Worm (Caenorhabditis elegans) whole organism, L1 larva: ENCODE data around the gene F10C1.23.
A peak's percentile ranks its signal among the peaks of the same experiment; 100 is the strongest.

Source experiments
- C04F5.9 ChIP-seq: sonication (generic microtip); optimal IDR thresholded peaks from 2 replicates; lab custom pipeline; 2016; ENCODE audit warnings: missing genetic modification characterization, missing compliant biosample characterization
- C16A3.4 ChIP-seq: fragments of 150-350 bp; optimal IDR thresholded peaks from 2 replicates; lab custom pipeline; 2014; ENCODE audit warnings: missing biosample characterization, missing genetic modification characterization
- C34B4.2 ChIP-seq: sonication (generic microtip); optimal IDR thresholded peaks from 2 replicates; lab custom pipeline; 2017; ENCODE audit warnings: mild to moderate bottlenecking, missing genetic modification characterization, missing compliant biosample characterization
- alr-1 ChIP-seq: fragments of 200-800 bp; sonication (Bioruptor generic); optimal IDR thresholded peaks from 2 replicates; lab custom pipeline; 2018; ENCODE audit warnings: borderline replicate concordance, mild to moderate bottlenecking, missing genetic modification characterization, missing compliant biosample characterization
- blmp-1 ChIP-seq: fragments of 150-350 bp; optimal IDR thresholded peaks from 2 replicates; lab custom pipeline; 2014; ENCODE audit warnings: missing biosample characterization, missing genetic modification characterization
- ceh-8 ChIP-seq: fragments of 200-800 bp; sonication (Bioruptor generic); optimal IDR thresholded peaks from 2 replicates; lab custom pipeline; 2018; ENCODE audit warnings: mild to moderate bottlenecking, missing genetic modification characterization, moderate library complexity, missing compliant biosample characterization
- ceh-88 ChIP-seq: fragments of 200-800 bp; sonication (Bioruptor generic); IDR thresholded peaks from 2 replicates; pipeline ENCODE4 v1.3.6; 2022; ENCODE audit warnings: missing genetic modification characterization, missing compliant biosample characterization
- ceh-90 ChIP-seq: sonication (generic microtip); optimal IDR thresholded peaks from 2 replicates; lab custom pipeline; 2016; ENCODE audit warnings: missing genetic modification characterization, missing compliant biosample characterization
- dpl-1 ChIP-seq, 3 experiments: fragments of 150-350 bp in 2 of 3; sonication (generic microtip) in 1 of 3; optimal IDR thresholded peaks; 2 replicates each; lab custom pipeline; 2014 to 2017; ENCODE audit warnings: missing biosample characterization in 3 of 3, missing genetic modification characterization in 3 of 3, missing genetic modification reagents in 3 of 3
- dsc-1 ChIP-seq: sonication (generic microtip); optimal IDR thresholded peaks from 2 replicates; lab custom pipeline; 2016; ENCODE audit warnings: mild to moderate bottlenecking, missing genetic modification characterization, missing compliant biosample characterization
- efl-3 ChIP-seq: fragments of 200-800 bp; sonication (Bioruptor generic); optimal IDR thresholded peaks from 2 replicates; lab custom pipeline; 2018; ENCODE audit warnings: mild to moderate bottlenecking, missing genetic modification characterization, missing compliant biosample characterization
- egl-27 ChIP-seq, 2 experiments: fragments of 150-350 bp in 1 of 2; sonication (generic microtip); optimal IDR thresholded peaks; 3 replicates each; lab custom pipeline; 2017 to 2018; ENCODE audit warnings: missing biosample characterization in 2 of 2, missing genetic modification characterization in 2 of 2, missing genetic modification reagents in 2 of 2
- ets-5 ChIP-seq: fragments of 200-800 bp; sonication (Bioruptor generic); IDR thresholded peaks from 2 replicates; pipeline ENCODE4 v1.3.6; 2022; ENCODE audit warnings: missing genetic modification characterization, missing compliant biosample characterization
- fkh-10 ChIP-seq: sonication (generic microtip); optimal IDR thresholded peaks from 2 replicates; lab custom pipeline; 2017; ENCODE audit warnings: missing biosample characterization, missing genetic modification reagents, missing genetic modification characterization
- fos-1 ChIP-seq: fragments of 150-350 bp; optimal IDR thresholded peaks from 2 replicates; lab custom pipeline; 2014; ENCODE audit warnings: missing biosample characterization, missing genetic modification characterization
- grh-1 ChIP-seq: fragments of 200-800 bp; sonication (Bioruptor generic); IDR thresholded peaks from 2 replicates; pipeline ENCODE4 v1.3.6; 2022; ENCODE audit warnings: missing genetic modification reagents, missing genetic modification characterization, missing compliant biosample characterization
- hlh-17 ChIP-seq: fragments of 200-800 bp; sonication (Bioruptor generic); optimal IDR thresholded peaks from 2 replicates; lab custom pipeline; 2018; ENCODE audit warnings: missing genetic modification characterization, mild to moderate bottlenecking, missing compliant biosample characterization, moderate library complexity, borderline replicate concordance
- hlh-4 ChIP-seq: sonication (generic microtip); optimal IDR thresholded peaks from 2 replicates; lab custom pipeline; 2016; ENCODE audit warnings: mild to moderate bottlenecking, missing genetic modification characterization, missing compliant biosample characterization
- hpl-2 ChIP-seq: fragments of 150-350 bp; optimal IDR thresholded peaks from 2 replicates; lab custom pipeline; 2014; ENCODE audit warnings: missing biosample characterization, missing genetic modification reagents, missing genetic modification characterization
- irx-1 ChIP-seq: sonication (generic microtip); optimal IDR thresholded peaks from 2 replicates; lab custom pipeline; 2016; ENCODE audit warnings: missing genetic modification characterization, missing compliant biosample characterization
- isw-1 ChIP-seq: fragments of 200-800 bp; sonication (Bioruptor generic); IDR thresholded peaks from 2 replicates; pipeline ENCODE4 v1.3.6; 2022; ENCODE audit warnings: missing genetic modification characterization, missing compliant biosample characterization
- jun-1 ChIP-seq: fragments of 150-350 bp; optimal IDR thresholded peaks from 2 replicates; lab custom pipeline; 2014; ENCODE audit warnings: missing biosample characterization, missing genetic modification reagents, missing genetic modification characterization
- lin-13 ChIP-seq: fragments of 150-350 bp; optimal IDR thresholded peaks from 2 replicates; lab custom pipeline; 2014; ENCODE audit warnings: missing biosample characterization, missing genetic modification reagents, missing genetic modification characterization
- lin-14 ChIP-seq: fragments of 200-800 bp; sonication (Bioruptor generic); optimal IDR thresholded peaks from 2 replicates; lab custom pipeline; 2018; ENCODE audit warnings: mild to moderate bottlenecking, missing genetic modification characterization, moderate library complexity, missing compliant biosample characterization
- lin-39 ChIP-seq: fragments of 150-350 bp; optimal IDR thresholded peaks from 2 replicates; lab custom pipeline; 2014; ENCODE audit warnings: missing biosample characterization, missing genetic modification reagents, missing genetic modification characterization
- lsy-2 ChIP-seq, 2 experiments: fragments of 150-350 bp; optimal IDR thresholded peaks; 2 replicates each; lab custom pipeline; 2014; ENCODE audit warnings: missing biosample characterization in 2 of 2, missing genetic modification characterization in 2 of 2
- mab-9 ChIP-seq: fragments of 200-800 bp; sonication (Bioruptor generic); IDR thresholded peaks from 2 replicates; pipeline ENCODE4 v1.3.6; 2022; ENCODE audit warnings: missing genetic modification reagents, missing genetic modification characterization, missing compliant biosample characterization
- mdl-1 ChIP-seq, 2 experiments: fragments of 150-350 bp; optimal IDR thresholded peaks; 2 replicates each; lab custom pipeline; 2014 to 2017; ENCODE audit warnings: missing biosample characterization in 2 of 2, missing genetic modification characterization in 2 of 2, inconsistent platforms in 1 of 2
- mef-2 ChIP-seq: fragments of 150-350 bp; optimal IDR thresholded peaks from 2 replicates; lab custom pipeline; 2014; ENCODE audit warnings: missing biosample characterization, missing genetic modification characterization
- mep-1 ChIP-seq: fragments of 150-350 bp; optimal IDR thresholded peaks from 2 replicates; lab custom pipeline; 2014; ENCODE audit warnings: missing biosample characterization, missing genetic modification characterization
- nhr-19 ChIP-seq: fragments of 200-800 bp; sonication (Bioruptor generic); conservative IDR thresholded peaks from 2 replicates; pipeline ENCODE4 v1.3.6; 2022; ENCODE audit warnings: missing genetic modification characterization, missing compliant biosample characterization
- nhr-28 ChIP-seq: fragments of 150-350 bp; optimal IDR thresholded peaks from 2 replicates; lab custom pipeline; 2014; ENCODE audit warnings: missing biosample characterization, missing genetic modification characterization
- nhr-47 ChIP-seq: sonication (generic microtip); optimal IDR thresholded peaks from 2 replicates; lab custom pipeline; 2016; ENCODE audit warnings: mild to moderate bottlenecking, missing genetic modification characterization, moderate library complexity, missing compliant biosample characterization
- nhr-71 ChIP-seq: sonication (generic microtip); optimal IDR thresholded peaks from 2 replicates; lab custom pipeline; 2016; ENCODE audit warnings: mild to moderate bottlenecking, missing genetic modification characterization, moderate library complexity, missing compliant biosample characterization
- nhr-77 ChIP-seq: fragments of 150-350 bp; optimal IDR thresholded peaks from 2 replicates; lab custom pipeline; 2014; ENCODE audit warnings: missing biosample characterization, missing genetic modification characterization
- nhr-84 ChIP-seq: sonication (generic microtip); optimal IDR thresholded peaks from 2 replicates; lab custom pipeline; 2017; ENCODE audit warnings: missing biosample characterization, missing genetic modification characterization
- pax-3 ChIP-seq: fragments of 200-800 bp; sonication (Bioruptor generic); optimal IDR thresholded peaks from 2 replicates; lab custom pipeline; 2018; ENCODE audit warnings: mild to moderate bottlenecking, missing genetic modification characterization, moderate library complexity, missing compliant biosample characterization
- pqm-1 ChIP-seq: sonication (generic microtip); optimal IDR thresholded peaks from 3 replicates; lab custom pipeline; 2017; ENCODE audit warnings: missing biosample characterization, missing genetic modification characterization
- rnt-1 ChIP-seq: sonication (generic microtip); optimal IDR thresholded peaks from 2 replicates; lab custom pipeline; 2016; ENCODE audit warnings: mild to moderate bottlenecking, missing genetic modification characterization, moderate library complexity, missing compliant biosample characterization
- skn-1 ChIP-seq: fragments of 150-350 bp; optimal IDR thresholded peaks from 2 replicates; lab custom pipeline; 2014; ENCODE audit warnings: missing biosample characterization, missing genetic modification characterization
- snpc-4 ChIP-seq: fragments of 150-350 bp; optimal IDR thresholded peaks from 2 replicates; lab custom pipeline; 2014; ENCODE audit warnings: missing biosample characterization, missing genetic modification characterization
- sptf-1 ChIP-seq: fragments of 150-350 bp; optimal IDR thresholded peaks from 2 replicates; lab custom pipeline; 2014; ENCODE audit warnings: missing biosample characterization, missing genetic modification characterization
- swsn-7 ChIP-seq: sonication (generic microtip); optimal IDR thresholded peaks from 2 replicates; lab custom pipeline; 2016; ENCODE audit warnings: missing genetic modification characterization, missing compliant biosample characterization
- unc-130 ChIP-seq: fragments of 150-350 bp; optimal IDR thresholded peaks from 2 replicates; lab custom pipeline; 2017; ENCODE audit warnings: missing biosample characterization, missing genetic modification characterization, inconsistent platforms
- unc-30 ChIP-seq: sonication (generic microtip); optimal IDR thresholded peaks from 2 replicates; lab custom pipeline; 2017; ENCODE audit warnings: missing biosample characterization, missing genetic modification characterization
- unc-62 ChIP-seq: fragments of 150-350 bp; optimal IDR thresholded peaks from 2 replicates; lab custom pipeline; 2014; ENCODE audit warnings: missing biosample characterization, missing genetic modification reagents, missing genetic modification characterization
- unc-86 ChIP-seq: sonication (generic microtip); optimal IDR thresholded peaks from 2 replicates; lab custom pipeline; 2016; ENCODE audit warnings: missing genetic modification characterization, missing compliant biosample characterization
- unc-98 ChIP-seq: fragments of 200-800 bp; sonication (Bioruptor generic); IDR thresholded peaks from 2 replicates; pipeline ENCODE4 v1.3.6; 2022; ENCODE audit warnings: missing genetic modification characterization, missing compliant biosample characterization
- zip-4 ChIP-seq: fragments of 200-800 bp; sonication (Bioruptor generic); optimal IDR thresholded peaks from 2 replicates; lab custom pipeline; 2018; ENCODE audit warnings: mild to moderate bottlenecking, missing genetic modification characterization, moderate library complexity, missing compliant biosample characterization
- ztf-4 ChIP-seq: fragments of 150-350 bp; optimal IDR thresholded peaks from 2 replicates; lab custom pipeline; 2014; ENCODE audit warnings: missing biosample characterization, missing genetic modification characterization

F10C1.23 gene

ce11 chrII:5765318-5765717 lies 7.5 kb downstream of the F10C1.23 start, which contains the start of gene ifb-1:
Gene ifb-1, plus strand, starts transcription at chrII:5765618.
- TF ChIP-seq isw-1 (GFP tag; lab: Robert Waterston, UW) (no peak), mep-1 (tag; lab: Kevin White, UChicago) (no peak), jun-1 (no peak), lin-39 (tag; lab: Kevin White, UChicago) (no peak), unc-98 (GFP tag; lab: Robert Waterston, UW) (no peak), unc-62 (GFP tag; lab: Kevin White, UChicago) (no peak), grh-1 (GFP tag; lab: Robert Waterston, UW) (no peak), lin-14 (GFP tag; lab: Kevin White, UChicago) (no peak), C16A3.4 (tag; lab: Kevin White, UChicago) (no peak), ceh-90 (tag; lab: Kevin White, UChicago) (no peak), zip-4 (GFP tag; lab: Kevin White, UChicago) (no peak)
- TF ChIP-seq, all 84 proteins: peak for 0

ce11 chrII:5768274-5768820 lies 10.5 kb downstream of the F10C1.23 start:
- TF ChIP-seq mep-1 (tag; lab: Kevin White, UChicago) (peak; percentile 40), irx-1 (tag; lab: Kevin White, UChicago) (no peak), hlh-17 (GFP tag; lab: Kevin White, UChicago) (no peak), mab-9 (no peak), nhr-84 (no peak), hlh-4 (tag; lab: Kevin White, UChicago) (no peak), ets-5 (no peak), dpl-1 (GFP tag; optimal IDR thresholded peaks at IDR 0.05; lab: Kevin White, UChicago) (no peak), unc-130 (tag; lab: Kevin White, UChicago) (no peak), rnt-1 (tag; lab: Kevin White, UChicago) (peak; percentile 12), isw-1 (GFP tag; lab: Robert Waterston, UW) (no peak), ceh-8 (no peak), fos-1 (tag; lab: Kevin White, UChicago) (no peak), lin-13 (GFP tag; lab: Kevin White, UChicago) (no peak), nhr-28 (tag; lab: Kevin White, UChicago) (no peak), ceh-88 (GFP tag; lab: Robert Waterston, UW) (no peak), C34B4.2 (tag; lab: Kevin White, UChicago) (no peak), egl-27 (tag; optimal IDR thresholded peaks at IDR 0.05; lab: Kevin White, UChicago) (no peak), unc-98 (GFP tag; lab: Robert Waterston, UW) (no peak), swsn-7 (tag; lab: Kevin White, UChicago) (no peak), pax-3 (tag; lab: Kevin White, UChicago) (no peak), C04F5.9 (tag; lab: Kevin White, UChicago) (no peak), fkh-10 (GFP tag; lab: Kevin White, UChicago) (no peak), nhr-47 (tag; lab: Kevin White, UChicago) (no peak), snpc-4 (no peak), dsc-1 (tag; lab: Kevin White, UChicago) (no peak), nhr-19 (no peak), skn-1 (tag; lab: Kevin White, UChicago) (no peak), blmp-1 (peak; percentile 44), nhr-77 (tag; lab: Kevin White, UChicago) (no peak), sptf-1 (no peak), unc-86 (tag; lab: Kevin White, UChicago) (no peak), hpl-2 (GFP tag; lab: Kevin White, UChicago) (no peak), lsy-2 (tag; optimal IDR thresholded peaks at IDR 0.05; lab: Kevin White, UChicago) (no peak), ztf-4 (no peak), unc-30 (no peak), alr-1 (tag; lab: Kevin White, UChicago) (no peak), grh-1 (GFP tag; lab: Robert Waterston, UW) (no peak), pqm-1 (tag; lab: Kevin White, UChicago) (no peak), nhr-71 (tag; lab: Kevin White, UChicago) (peak; percentile 3), lin-39 (tag; lab: Kevin White, UChicago) (peak; percentile 41), unc-62 (GFP tag; lab: Kevin White, UChicago) (no peak), mdl-1 (tag; optimal IDR thresholded peaks at IDR 0.05; lab: Kevin White, UChicago) (no peak), mef-2 (tag; lab: Kevin White, UChicago) (no peak), efl-3 (GFP tag; lab: Kevin White, UChicago) (no peak)
